Worm (Caenorhabditis elegans): ENCODE measurements around the gene mam-3.

Gene mam-3

DNA sequence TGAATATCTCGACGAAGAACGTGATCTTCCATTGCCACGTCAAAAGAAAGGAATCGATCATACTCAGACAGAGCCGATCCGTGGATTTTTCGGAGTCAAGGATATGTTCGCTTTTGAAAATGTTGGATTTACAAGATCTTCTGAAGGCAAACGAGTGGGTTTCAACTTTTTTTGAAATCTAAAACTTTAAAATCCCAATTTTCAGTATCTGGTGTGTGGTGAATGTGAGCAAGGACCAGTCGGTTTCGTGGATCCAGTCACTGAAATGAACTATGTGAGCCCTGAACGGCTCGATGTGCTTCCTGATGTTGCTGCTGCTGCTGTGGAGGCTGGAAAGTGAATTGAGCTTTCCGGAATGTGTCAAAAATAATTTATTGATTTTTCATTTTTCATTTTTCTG lies 58.3 kb downstream of the mam-3 start, which contains the start of gene lsm-3:
Gene lsm-3 (plus strand): TSS at position 301 of the 400 bp plus-strand sequence.
- no peak for TF ChIP-seq nhr-67 (tag; optimal IDR thresholded peaks at IDR 0.05)
- no peak for TF ChIP-seq nhr-76 (tag; optimal IDR thresholded peaks at IDR 0.05)
- TF ChIP-seq ztf-4 (tag; optimal IDR thresholded peaks at IDR 0.05): no peak
- TF ChIP-seq nhr-11 (tag; optimal IDR thresholded peaks at IDR 0.05): no peak
- no peak for TF ChIP-seq tbx-2 (tag; optimal IDR thresholded peaks at IDR 0.05)
- no peak for TF ChIP-seq unc-39 (tag; optimal IDR thresholded peaks at IDR 0.05)
- TF ChIP-seq ceh-82 (tag; optimal IDR thresholded peaks at IDR 0.05): no peak
- no peak for TF ChIP-seq lsy-12 (tag; optimal IDR thresholded peaks at IDR 0.05)
- no peak for TF ChIP-seq nhr-25 (tag; optimal IDR thresholded peaks at IDR 0.05)
- no peak for TF ChIP-seq egl-5 (tag; optimal IDR thresholded peaks at IDR 0.05)
- no peak for TF ChIP-seq nhr-12 (tag; optimal IDR thresholded peaks at IDR 0.05)
- no peak for TF ChIP-seq ceh-16 (tag; optimal IDR thresholded peaks at IDR 0.05)
- no peak for TF ChIP-seq fkh-2 (tag; optimal IDR thresholded peaks at IDR 0.05)
- TF ChIP-seq ZK546.5 (tag; optimal IDR thresholded peaks at IDR 0.05): no peak
- no peak for TF ChIP-seq nhr-23 (tag; optimal IDR thresholded peaks at IDR 0.05)
- no peak for TF ChIP-seq snpc-4 (tag; optimal IDR thresholded peaks at IDR 0.05)

DNA sequence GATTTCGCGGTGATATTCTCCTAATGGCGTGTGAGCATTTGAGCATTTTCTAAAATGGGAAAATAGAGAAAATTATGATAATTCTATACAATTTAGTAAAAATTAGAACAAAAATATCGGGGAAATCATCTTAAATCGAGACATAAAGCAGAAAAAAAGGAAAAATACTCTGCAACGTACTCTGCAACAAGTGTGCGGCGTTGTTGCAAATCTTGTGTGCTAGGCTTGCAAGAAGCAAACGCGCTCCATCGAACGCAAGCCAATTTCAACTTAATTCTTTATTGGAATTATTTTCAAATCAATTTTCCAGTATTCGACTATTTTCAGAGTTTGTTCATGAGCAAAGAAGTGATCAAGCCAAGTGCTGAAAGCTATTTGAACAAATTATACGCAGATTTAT lies 59.1 kb downstream of the mam-3 start, which contains the start of the genes Y62E10A.20, Y62E10A.23 and mdt-9:
Gene Y62E10A.20 (minus strand): TSS at position 49 of the 400 bp plus-strand sequence.
Gene Y62E10A.23 (plus strand): TSS at position 282 of the 400 bp plus-strand sequence.
Gene mdt-9 (plus strand): TSS at position 338 of the 400 bp plus-strand sequence.
- TF ChIP-seq snpc-4 (tag; optimal IDR thresholded peaks at IDR 0.05): peak; percentile 11
- peak; percentile 82 for TF ChIP-seq nfya-1 (tag; optimal IDR thresholded peaks at IDR 0.05; ENCODE audit: insufficient read depth)
- TF ChIP-seq R02D3.7 (tag; optimal IDR thresholded peaks at IDR 0.05): peak; percentile 53
- no peak for TF ChIP-seq jun-1 (tag; optimal IDR thresholded peaks at IDR 0.05)
- TF ChIP-seq nhr-43 (tag; optimal IDR thresholded peaks at IDR 0.05; ENCODE audit: poor library complexity, severe bottlenecking): peak; percentile 43
- TF ChIP-seq sea-2 (GFP tag; optimal IDR thresholded peaks at IDR 0.05): no peak
- TF ChIP-seq ama-1 (optimal IDR thresholded peaks at IDR 0.05): peak; percentile 9
- no peak for TF ChIP-seq lsy-12 (tag; optimal IDR thresholded peaks at IDR 0.05)
- no peak for TF ChIP-seq nhr-67 (tag; optimal IDR thresholded peaks at IDR 0.05)
- no peak for TF ChIP-seq nhr-28 (tag; optimal IDR thresholded peaks at IDR 0.05)
- TF ChIP-seq nhr-76 (tag; optimal IDR thresholded peaks at IDR 0.05): no peak
- TF ChIP-seq mml-1 (tag; optimal IDR thresholded peaks at IDR 0.05): no peak
- TF ChIP-seq tbx-2 (tag; optimal IDR thresholded peaks at IDR 0.05): no peak
- TF ChIP-seq ZK546.5 (tag; optimal IDR thresholded peaks at IDR 0.05): no peak
- no peak for TF ChIP-seq elt-1 (tag; optimal IDR thresholded peaks at IDR 0.05)
- TF ChIP-seq lin-39 (tag; optimal IDR thresholded peaks at IDR 0.05): peak; percentile 70
- no peak for TF ChIP-seq mdl-1 (tag; optimal IDR thresholded peaks at IDR 0.05)
- no peak for TF ChIP-seq fkh-2 (tag; optimal IDR thresholded peaks at IDR 0.05)
- peak; percentile 28 for TF ChIP-seq elt-2 (tag; optimal IDR thresholded peaks at IDR 0.05)
- TF ChIP-seq nhr-11 (tag; optimal IDR thresholded peaks at IDR 0.05): no peak
- TF ChIP-seq skn-1 (tag; optimal IDR thresholded peaks at IDR 0.05): peak; percentile 32
- no peak for TF ChIP-seq ceh-82 (tag; optimal IDR thresholded peaks at IDR 0.05)
- peak; percentile 81 for TF ChIP-seq nhr-23 (tag; optimal IDR thresholded peaks at IDR 0.05)
- peak; percentile 92 for TF ChIP-seq lin-15B (tag; optimal IDR thresholded peaks at IDR 0.05)
- TF ChIP-seq egl-5 (tag; optimal IDR thresholded peaks at IDR 0.05): peak; percentile 95
- TF ChIP-seq pha-4 (tag; optimal IDR thresholded peaks at IDR 0.05): peak; percentile 87
- no peak for TF ChIP-seq aly-2 (tag; optimal IDR thresholded peaks at IDR 0.05)
- TF ChIP-seq eor-1 (tag; optimal IDR thresholded peaks at IDR 0.05): no peak
- no peak for TF ChIP-seq unc-62 (GFP tag; optimal IDR thresholded peaks at IDR 0.05)
- no peak for TF ChIP-seq zag-1 (tag; optimal IDR thresholded peaks at IDR 0.05)
- peak; percentile 66 for TF ChIP-seq hmg-11 (tag; optimal IDR thresholded peaks at IDR 0.05)
- TF ChIP-seq pqm-1 (tag; optimal IDR thresholded peaks at IDR 0.05): peak; percentile 9
- TF ChIP-seq fos-1 (tag; optimal IDR thresholded peaks at IDR 0.05): no peak
- no peak for TF ChIP-seq ztf-4 (tag; optimal IDR thresholded peaks at IDR 0.05)
- no peak for TF ChIP-seq unc-39 (tag; optimal IDR thresholded peaks at IDR 0.05)
- peak; percentile 14 for TF ChIP-seq fkh-10 (GFP tag; optimal IDR thresholded peaks at IDR 0.05)
- TF ChIP-seq nhr-237 (tag; optimal IDR thresholded peaks at IDR 0.05): no peak
- no peak for TF ChIP-seq nhr-77 (tag; optimal IDR thresholded peaks at IDR 0.05)
- no peak for TF ChIP-seq ceh-9 (tag; optimal IDR thresholded peaks at IDR 0.05)
- TF ChIP-seq ztf-11 (tag; optimal IDR thresholded peaks at IDR 0.05): no peak
- TF ChIP-seq ceh-16 (tag; optimal IDR thresholded peaks at IDR 0.05): no peak
- TF ChIP-seq egl-27 (tag; optimal IDR thresholded peaks at IDR 0.05): no peak
- TF ChIP-seq daf-12 (tag; optimal IDR thresholded peaks at IDR 0.05): no peak
- peak; percentile 72 for TF ChIP-seq nhr-25 (tag; optimal IDR thresholded peaks at IDR 0.05)
- peak; percentile 54 for TF ChIP-seq ceh-28 (tag; optimal IDR thresholded peaks at IDR 0.05)
- TF ChIP-seq nhr-12 (tag; optimal IDR thresholded peaks at IDR 0.05): no peak
- no peak for TF ChIP-seq elt-3 (tag; optimal IDR thresholded peaks at IDR 0.05)

All from whole organism, L3 larva.